Fruit fly (Drosophila melanogaster): ENCODE measurements around the gene mbo.

The mbo gene

dm6 chr3R:12637961-12638531, 40.8 kb downstream of the mbo start, which contains the start of gene CG11608 (continued):
- TF ChIP-seq CG12769 (tag; optimal IDR thresholded peaks at IDR 0.05) (no peak), CG31365 (tag; optimal IDR thresholded peaks at IDR 0.05) (peak; percentile 90), CG14710 (tag; optimal IDR thresholded peaks at IDR 0.05) (peak; percentile 15), CG16813 (GFP tag; IDR thresholded peaks at IDR 0.05; ENCODE audit: partially characterized antibody) (peak; percentile 34; the same call in 1 of the 3 replicates), Bgb (GFP tag; IDR thresholded peaks at IDR 0.05; ENCODE audit: partially characterized antibody) (peak; percentile 67), knrl (GFP tag; IDR thresholded peaks at IDR 0.05; ENCODE audit: partially characterized antibody) (peak; percentile 69), CG14860 (GFP tag; IDR thresholded peaks at IDR 0.05; ENCODE audit: partially characterized antibody) (0 out of 3 replicates have a peak, but pooled peaks have one; percentile 33)

dm6 chr3R:12636240-12636639, 42.6 kb downstream of the mbo start, which contains the start of gene CG11600:
CG11600 (plus strand) TSS chr3R:12636540.
- TF ChIP-seq sim (GFP tag; IDR thresholded peaks at IDR 0.05) (no peak), CG33213 (GFP tag; optimal IDR thresholded peaks at IDR 0.05) (no peak), CG10959 (GFP tag; IDR thresholded peaks at IDR 0.05) (no peak), Dp (GFP tag; optimal IDR thresholded peaks at IDR 0.05) (no peak), sima (GFP tag; optimal IDR thresholded peaks at IDR 0.05) (no peak), CG9876 (GFP tag; optimal IDR thresholded peaks at IDR 0.05) (no peak), NC2β (GFP tag; optimal IDR thresholded peaks at IDR 0.05) (no peak), E2f2 (GFP tag; IDR thresholded peaks at IDR 0.05) (no peak), CG2712 (tag; optimal IDR thresholded peaks at IDR 0.05) (no peak), CTCF (GFP tag; optimal IDR thresholded peaks at IDR 0.05) (no peak), exex (tag; optimal IDR thresholded peaks at IDR 0.05) (no peak)

- TF ChIP-seq knrl (GFP tag; IDR thresholded peaks at IDR 0.05; ENCODE audit: partially characterized antibody) (no peak), Xrp1 (GFP tag; IDR thresholded peaks at IDR 0.05) (no peak), CG15514 (GFP tag; optimal IDR thresholded peaks at IDR 0.05) (no peak), ham (GFP tag; IDR thresholded peaks at IDR 0.05) (no peak), Opbp (GFP tag; IDR thresholded peaks at IDR 0.05; ENCODE audit: partially characterized antibody) (no peak), CG6272 (GFP tag; IDR thresholded peaks at IDR 0.05) (no peak), ttk (GFP tag; IDR thresholded peaks at IDR 0.05) (no peak), chinmo (GFP tag; IDR thresholded peaks at IDR 0.05; ENCODE audit: partially characterized antibody) (no peak), CG9215 (GFP tag; IDR thresholded peaks at IDR 0.05) (no peak), mld (GFP tag; IDR thresholded peaks at IDR 0.05; ENCODE audit: partially characterized antibody) (no peak), CG8924 (tag; optimal IDR thresholded peaks at IDR 0.05) (no peak), CG14441 (GFP tag; IDR thresholded peaks at IDR 0.05) (no peak), sqz (GFP tag; optimal IDR thresholded peaks at IDR 0.05) (no peak), CG16815 (GFP tag; optimal IDR thresholded peaks at IDR 0.05) (no peak), Antp (GFP tag; optimal IDR thresholded peaks at IDR 0.05) (no peak), Dfd (GFP tag; optimal IDR thresholded peaks at IDR 0.05) (no peak), danr (GFP tag; IDR thresholded peaks at IDR 0.05) (no peak)
Measured at dm6 chr3R:12634617-12635016, 44.2 kb downstream of the mbo start, which contains the start of gene CG11598. CG11598 (plus strand) TSS chr3R:12634917.

- TF ChIP-seq zfh2 (GFP tag; optimal IDR thresholded peaks at IDR 0.05) (no peak), p53 (GFP tag; optimal IDR thresholded peaks at IDR 0.05) (no peak)
Measured at dm6 chr3R:12633059-12633458, 45.8 kb downstream of the mbo start, which contains the start of gene CG18530. CG18530 (plus strand) TSS chr3R:12633359.
